Worm (Caenorhabditis elegans) whole organism, L1 larva: Measurements from ENCODE around the gene prp-40.

ENCODE experiments used
- ama-1 ChIP-seq: fragments of 150-350 bp; optimal IDR thresholded peaks from 2 replicates; lab custom pipeline; 2014
- ceh-82 ChIP-seq, 3 experiments: fragments of 150-350 bp in 1 of 3; sonication (generic microtip) in 2 of 3; optimal IDR thresholded peaks; 2 replicates each; lab custom pipeline; 2014 to 2017; ENCODE audit warnings: missing biosample characterization in 3 of 3, missing genetic modification characterization in 3 of 3
- hlh-17 ChIP-seq: fragments of 200-800 bp; sonication (Bioruptor generic); optimal IDR thresholded peaks from 2 replicates; lab custom pipeline; 2018; ENCODE audit warnings: missing genetic modification characterization, mild to moderate bottlenecking, missing compliant biosample characterization, moderate library complexity, borderline replicate concordance
- jun-1 ChIP-seq: fragments of 150-350 bp; optimal IDR thresholded peaks from 2 replicates; lab custom pipeline; 2014; ENCODE audit warnings: missing biosample characterization, missing genetic modification reagents, missing genetic modification characterization
- lin-39 ChIP-seq: fragments of 150-350 bp; optimal IDR thresholded peaks from 2 replicates; lab custom pipeline; 2014; ENCODE audit warnings: missing biosample characterization, missing genetic modification reagents, missing genetic modification characterization
- mdl-1 ChIP-seq, 2 experiments: fragments of 150-350 bp; optimal IDR thresholded peaks; 2 replicates each; lab custom pipeline; 2014 to 2017; ENCODE audit warnings: missing biosample characterization in 2 of 2, missing genetic modification characterization in 2 of 2, inconsistent platforms in 1 of 2
- nhr-11 ChIP-seq: fragments of 150-350 bp; optimal IDR thresholded peaks from 2 replicates; lab custom pipeline; 2014; ENCODE audit warnings: missing biosample characterization, missing genetic modification characterization
- pag-3 ChIP-seq: sonication (generic microtip); optimal IDR thresholded peaks from 2 replicates; lab custom pipeline; 2017; ENCODE audit warnings: missing genetic modification characterization, mild to moderate bottlenecking, missing compliant biosample characterization, antibody characterized with exemption, borderline replicate concordance; ENCODE audit not compliant: insufficient read depth
- pax-3 ChIP-seq: fragments of 200-800 bp; sonication (Bioruptor generic); optimal IDR thresholded peaks from 2 replicates; lab custom pipeline; 2018; ENCODE audit warnings: mild to moderate bottlenecking, missing genetic modification characterization, moderate library complexity, missing compliant biosample characterization
- pqm-1 ChIP-seq: sonication (generic microtip); optimal IDR thresholded peaks from 3 replicates; lab custom pipeline; 2017; ENCODE audit warnings: missing biosample characterization, missing genetic modification characterization
- snpc-4 ChIP-seq: fragments of 150-350 bp; optimal IDR thresholded peaks from 2 replicates; lab custom pipeline; 2014; ENCODE audit warnings: missing biosample characterization, missing genetic modification characterization
- sup-37 ChIP-seq: fragments of 200-800 bp; sonication (Bioruptor generic); optimal IDR thresholded peaks from 2 replicates; lab custom pipeline; 2018; ENCODE audit warnings: mild to moderate bottlenecking, missing genetic modification characterization, missing compliant biosample characterization
- unc-62 ChIP-seq: fragments of 150-350 bp; optimal IDR thresholded peaks from 2 replicates; lab custom pipeline; 2014; ENCODE audit warnings: missing biosample characterization, missing genetic modification reagents, missing genetic modification characterization
- ztf-4 ChIP-seq: fragments of 150-350 bp; optimal IDR thresholded peaks from 2 replicates; lab custom pipeline; 2014; ENCODE audit warnings: missing biosample characterization, missing genetic modification characterization

DNA sequence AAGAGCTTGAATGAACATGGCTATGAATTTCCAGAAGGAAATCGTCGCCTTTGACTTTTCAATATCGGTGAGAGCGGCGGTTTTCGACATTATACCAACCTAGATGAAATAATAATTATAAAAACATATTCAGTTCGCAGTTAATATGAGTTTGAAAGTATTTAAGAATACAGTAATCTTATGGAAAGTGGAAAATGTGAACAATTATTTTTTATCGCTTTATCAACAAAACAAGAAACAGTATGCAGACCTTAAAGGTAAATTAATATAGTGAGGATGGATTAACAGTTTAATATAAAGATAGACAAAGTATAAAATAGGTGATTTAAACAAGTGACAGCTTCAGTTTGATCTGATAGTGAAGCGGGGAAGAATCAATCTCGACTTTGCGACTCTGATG lies 36.6 kb downstream of the prp-40 start, which contains the start of gene C48B4.6:
- TF ChIP-seq jun-1 (tag; lab: Kevin White, UChicago) (no peak), nhr-11 (no peak), mdl-1 (tag; optimal IDR thresholded peaks at IDR 0.05; lab: Kevin White, UChicago) (no peak), hlh-17 (GFP tag; lab: Kevin White, UChicago) (no peak), pag-3 (tag; lab: Kevin White, UChicago) (no peak), pax-3 (tag; lab: Kevin White, UChicago) (no peak), lin-39 (tag; lab: Kevin White, UChicago) (no peak), sup-37 (no peak), pqm-1 (no peak), ztf-4 (tag; lab: Kevin White, UChicago) (no peak), ceh-82 (tag; optimal IDR thresholded peaks at IDR 0.05; lab: Kevin White, UChicago) (no peak), ama-1 (lab: Kevin White, UChicago) (no peak), unc-62 (GFP tag; lab: Kevin White, UChicago) (no peak), snpc-4 (tag; lab: Kevin White, UChicago) (no peak)
